Worm (Caenorhabditis elegans): Measurements from ENCODE around the gene oef-1.

- TF ChIP-seq zag-1 (tag; optimal IDR thresholded peaks at IDR 0.05) (no peak), nhr-11 (tag; optimal IDR thresholded peaks at IDR 0.05) (no peak), nhr-28 (tag; optimal IDR thresholded peaks at IDR 0.05) (no peak), ztf-11 (tag; optimal IDR thresholded peaks at IDR 0.05) (no peak)
Measured at ce11 chrIV:7549844-7550243, 1.6 kb downstream of the oef-1 start.
